Worm (Caenorhabditis elegans) whole organism, mixed stage, embryonic: Measurements from ENCODE around the gene F59D12.3.

Experiments used
- M03D4.4 ChIP-seq: sonication (generic microtip); optimal IDR thresholded peaks from 2 replicates; lab custom pipeline; 2017; ENCODE audit warnings: mild to moderate bottlenecking, missing genetic modification characterization, missing compliant biosample characterization
- ces-1 ChIP-seq: fragments of 150-350 bp; optimal IDR thresholded peaks from 2 replicates; lab custom pipeline; 2014; ENCODE audit warnings: missing biosample characterization, missing genetic modification reagents, missing genetic modification characterization
- elt-3 ChIP-seq: fragments of 150-350 bp; optimal IDR thresholded peaks from 2 replicates; lab custom pipeline; 2014; ENCODE audit warnings: missing biosample characterization, missing genetic modification characterization
- flh-1 ChIP-seq: fragments of 200-800 bp; sonication (Bioruptor generic); optimal IDR thresholded peaks from 2 replicates; lab custom pipeline; 2018; ENCODE audit warnings: mild to moderate bottlenecking, missing genetic modification characterization, moderate library complexity, missing compliant biosample characterization
- hlh-1 ChIP-seq: fragments of 150-350 bp; optimal IDR thresholded peaks from 2 replicates; lab custom pipeline; 2014; ENCODE audit warnings: missing biosample characterization, missing genetic modification reagents, missing genetic modification characterization
- lin-13 ChIP-seq: fragments of 150-350 bp; optimal IDR thresholded peaks from 2 replicates; lab custom pipeline; 2014; ENCODE audit warnings: missing biosample characterization, missing genetic modification characterization
- lsy-2 ChIP-seq: fragments of 150-350 bp; optimal IDR thresholded peaks from 2 replicates; lab custom pipeline; 2014; ENCODE audit warnings: missing biosample characterization, missing genetic modification characterization
- nhr-237 ChIP-seq: fragments of 150-350 bp; optimal IDR thresholded peaks from 2 replicates; lab custom pipeline; 2014; ENCODE audit warnings: missing biosample characterization, missing genetic modification characterization
- nhr-76 ChIP-seq: sonication (generic microtip); optimal IDR thresholded peaks from 2 replicates; lab custom pipeline; 2017; ENCODE audit warnings: missing biosample characterization, missing genetic modification characterization
- pha-4 ChIP-seq: fragments of 150-350 bp; optimal IDR thresholded peaks from 2 replicates; lab custom pipeline; 2018; ENCODE audit warnings: missing biosample characterization, missing genetic modification reagents, missing genetic modification characterization
- snpc-4 ChIP-seq: fragments of 150-350 bp; optimal IDR thresholded peaks from 2 replicates; lab custom pipeline; 2014; ENCODE audit warnings: missing biosample characterization, missing genetic modification characterization
- unc-62 ChIP-seq: fragments of 150-350 bp; optimal IDR thresholded peaks from 2 replicates; lab custom pipeline; 2014; ENCODE audit warnings: missing biosample characterization, missing genetic modification reagents, missing genetic modification characterization

DNA sequence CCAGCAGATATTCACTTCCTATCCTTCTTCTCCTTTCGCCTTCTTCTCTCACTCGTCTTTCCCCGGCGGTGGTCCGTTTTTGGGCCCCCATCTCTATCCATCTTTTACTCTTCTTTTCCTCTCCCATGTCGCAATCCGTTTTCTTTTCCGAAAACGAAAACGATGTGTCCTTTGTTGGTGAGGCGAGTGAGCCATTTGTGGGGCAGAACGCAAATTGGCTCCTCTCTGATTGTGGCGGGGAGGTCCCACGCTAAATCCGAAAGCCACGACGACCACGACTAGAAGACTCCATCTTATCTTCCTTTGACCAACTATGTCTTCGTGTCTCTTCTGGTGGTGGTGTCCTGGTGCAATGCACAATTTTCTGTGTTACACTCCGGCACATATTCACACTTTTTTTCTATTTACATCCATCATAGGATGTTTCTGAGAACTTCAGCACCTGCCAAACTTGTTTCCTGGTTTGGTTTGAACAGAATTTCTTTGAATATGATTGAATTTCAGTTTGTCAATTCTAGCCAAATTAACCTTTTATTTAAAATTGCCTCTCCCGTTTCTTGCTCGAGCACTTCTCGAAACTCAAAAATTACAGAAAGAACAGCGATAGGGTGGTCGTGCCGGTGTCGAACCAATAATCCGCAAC, 15.5 kb upstream of the F59D12.3 start, which contains the start of gene pcdr-1:
- TF ChIP-seq nhr-76 (tag; lab: Kevin White, UChicago) (no peak), hlh-1 (tag; lab: Kevin White, UChicago) (no peak), pha-4 (no peak), nhr-237 (no peak), lsy-2 (tag; lab: Kevin White, UChicago) (no peak), ces-1 (GFP tag; lab: Kevin White, UChicago) (peak; percentile 44), unc-62 (GFP tag; lab: Kevin White, UChicago) (no peak), M03D4.4 (no peak), snpc-4 (tag; lab: Kevin White, UChicago) (no peak), elt-3 (tag; lab: Kevin White, UChicago) (no peak), flh-1 (GFP tag; lab: Kevin White, UChicago) (no peak), lin-13 (tag; lab: Kevin White, UChicago) (no peak)
